Fruit fly (Drosophila melanogaster): ENCODE measurements around the gene CG5787.
A peak's percentile ranks its signal among the peaks of the same experiment; 100 is the strongest.

The CG5787 gene

dm6 chr2L:12720430-12721396, 8.0 kb upstream of the CG5787 start (continued):
- peak; percentile 60 for TF ChIP-seq ara (GFP tag; IDR thresholded peaks at IDR 0.05)
- TF ChIP-seq ab (GFP tag; optimal IDR thresholded peaks at IDR 0.05), result no peak
- TF ChIP-seq dimm (GFP tag; IDR thresholded peaks at IDR 0.05), result no peak
- peak in 1 of 2 experiments; percentile 17 for TF ChIP-seq bsh (GFP tag; optimal IDR thresholded peaks at IDR 0.05)
- peak; percentile 39 for TF ChIP-seq CG7556 (GFP tag; optimal IDR thresholded peaks at IDR 0.05)
- TF ChIP-seq CG11085 (GFP tag; IDR thresholded peaks at IDR 0.05), result no peak
- TF ChIP-seq CkIIα-i1 (GFP tag; IDR thresholded peaks at IDR 0.05), result no peak
- TF ChIP-seq ttk (GFP tag; IDR thresholded peaks at IDR 0.05), result peak; percentile 23; the same call in 1 of the 2 replicates
- TF ChIP-seq tio (GFP tag; optimal IDR thresholded peaks at IDR 0.05), result no peak
- peak; percentile 76 for TF ChIP-seq Atf6 (GFP tag; IDR thresholded peaks at IDR 0.05)
- TF ChIP-seq twi (tag; optimal IDR thresholded peaks at IDR 0.05), result no peak
- no peak for TF ChIP-seq Neu2 (GFP tag; optimal IDR thresholded peaks at IDR 0.05; ENCODE audit: borderline replicate concordance)
- no peak for TF ChIP-seq YL-1 (GFP tag; optimal IDR thresholded peaks at IDR 0.05)
- TF ChIP-seq CG2116 (GFP tag; optimal IDR thresholded peaks at IDR 0.05), result no peak
- TF ChIP-seq slou (GFP tag; optimal IDR thresholded peaks at IDR 0.05), result no peak
- peak; percentile 69 for TF ChIP-seq CG9215 (GFP tag; IDR thresholded peaks at IDR 0.05)
- peak; percentile 78 for TF ChIP-seq CG2678 (tag; optimal IDR thresholded peaks at IDR 0.05)
- peak; percentile 62 for TF ChIP-seq slbo (GFP tag; IDR thresholded peaks at IDR 0.05)
- TF ChIP-seq wdn (GFP tag; IDR thresholded peaks at IDR 0.05), result peak; percentile 16; the same call in 1 of the 2 replicates
- no peak for TF ChIP-seq CG2202 (tag; optimal IDR thresholded peaks at IDR 0.05)
- peak; percentile 58; the same call in 2 of the 3 replicates for TF ChIP-seq dysf (GFP tag; IDR thresholded peaks at IDR 0.05)
- no peak for TF ChIP-seq run (tag; optimal IDR thresholded peaks at IDR 0.05)
- peak; percentile 21 for TF ChIP-seq CG30403 (GFP tag; optimal IDR thresholded peaks at IDR 0.05)
- TF ChIP-seq Fer2 (tag; optimal IDR thresholded peaks at IDR 0.05), result no peak
- no peak for TF ChIP-seq Dfd (GFP tag; optimal IDR thresholded peaks at IDR 0.05)
- no peak for TF ChIP-seq slp2 (GFP tag; optimal IDR thresholded peaks at IDR 0.05)
- TF ChIP-seq CG8388 (GFP tag; optimal IDR thresholded peaks at IDR 0.05), result peak; percentile 9
- TF ChIP-seq Dek (tag; optimal IDR thresholded peaks at IDR 0.05), result no peak
- TF ChIP-seq CG6254 (GFP tag; optimal IDR thresholded peaks at IDR 0.05), result peak; percentile 3
- TF ChIP-seq CG11398 (GFP tag; optimal IDR thresholded peaks at IDR 0.05), result no peak
- no peak for TF ChIP-seq dmrt11E (tag; optimal IDR thresholded peaks at IDR 0.05)
- no peak for TF ChIP-seq CG4707 (GFP tag; optimal IDR thresholded peaks at IDR 0.05)
- TF ChIP-seq CG10462 (GFP tag; optimal IDR thresholded peaks at IDR 0.05), result no peak
- peak; percentile 62 for TF ChIP-seq CG2120 (GFP tag; optimal IDR thresholded peaks at IDR 0.05)
- TF ChIP-seq CG12391 (tag; optimal IDR thresholded peaks at IDR 0.05), result peak; percentile 47
- 0 out of 2 replicates have a peak, but pooled peaks have one; percentile 9 for TF ChIP-seq CG17612 (GFP tag; IDR thresholded peaks at IDR 0.05)
- TF ChIP-seq knrl (GFP tag; IDR thresholded peaks at IDR 0.05; ENCODE audit: partially characterized antibody), result no peak
- peak; percentile 65 for TF ChIP-seq CG1233 (GFP tag; optimal IDR thresholded peaks at IDR 0.05)
- TF ChIP-seq pnt (GFP tag; optimal IDR thresholded peaks at IDR 0.05), result peak; percentile 10
- no peak for TF ChIP-seq CG13287 (GFP tag; IDR thresholded peaks at IDR 0.05; ENCODE audit: partially characterized antibody)
- TF ChIP-seq scrt (GFP tag; optimal IDR thresholded peaks at IDR 0.05), result peak; percentile 26
- no peak for TF ChIP-seq CG7372 (GFP tag; IDR thresholded peaks at IDR 0.05)
- peak; percentile 37 for TF ChIP-seq MBD-R2 (GFP tag; IDR thresholded peaks at IDR 0.05)
- TF ChIP-seq cwo (GFP tag; optimal IDR thresholded peaks at IDR 0.05), result peak; percentile 67
- TF ChIP-seq H2.0 (GFP tag; IDR thresholded peaks at IDR 0.05), result 0 out of 2 replicates have a peak, but pooled peaks have one; percentile 7
- no peak for TF ChIP-seq CG9817 (tag; optimal IDR thresholded peaks at IDR 0.05)
- peak; percentile 62 for TF ChIP-seq CG17359 (tag; optimal IDR thresholded peaks at IDR 0.05)
- peak; percentile 48; the same call in 1 of the 2 replicates for TF ChIP-seq CG4730 (GFP tag; IDR thresholded peaks at IDR 0.05)

Data from whole organism, embryonic.